Worm (Caenorhabditis elegans) whole organism, L2 larva: Measurements from ENCODE around the gene fbxa-67.

Experiments
- C34F6.9 ChIP-seq: fragments of 150-350 bp; optimal IDR thresholded peaks from 2 replicates; lab custom pipeline; 2014; ENCODE audit warnings: missing biosample characterization, missing genetic modification characterization
- R02D3.7 ChIP-seq: fragments of 150-350 bp; optimal IDR thresholded peaks from 2 replicates; lab custom pipeline; 2014; ENCODE audit warnings: missing biosample characterization, missing genetic modification characterization
- Y55F3AM.14 ChIP-seq: fragments of 200-800 bp; sonication (Bioruptor generic); optimal IDR thresholded peaks from 2 replicates; lab custom pipeline; 2018; ENCODE audit warnings: mild to moderate bottlenecking, missing genetic modification characterization, missing compliant biosample characterization
- ZK546.5 ChIP-seq: sonication (generic microtip); optimal IDR thresholded peaks from 2 replicates; lab custom pipeline; 2017; ENCODE audit warnings: missing biosample characterization, missing genetic modification characterization
- alr-1 ChIP-seq: fragments of 150-350 bp; optimal IDR thresholded peaks from 2 replicates; lab custom pipeline; 2014; ENCODE audit warnings: missing biosample characterization, missing genetic modification characterization
- ama-1 ChIP-seq: fragments of 150-350 bp; optimal IDR thresholded peaks from 2 replicates; lab custom pipeline; 2018; ENCODE audit warnings: inconsistent platforms
- crh-2 ChIP-seq: sonication (generic microtip); optimal IDR thresholded peaks from 2 replicates; lab custom pipeline; 2017; ENCODE audit warnings: missing biosample characterization, missing genetic modification characterization
- egl-27 ChIP-seq: sonication (generic microtip); optimal IDR thresholded peaks from 3 replicates; lab custom pipeline; 2017; ENCODE audit warnings: missing biosample characterization, missing genetic modification reagents, missing genetic modification characterization
- elt-1 ChIP-seq: fragments of 150-350 bp; optimal IDR thresholded peaks from 2 replicates; lab custom pipeline; 2014; ENCODE audit warnings: missing biosample characterization, missing genetic modification characterization
- elt-3 ChIP-seq: sonication (generic microtip); optimal IDR thresholded peaks from 2 replicates; lab custom pipeline; 2017; ENCODE audit warnings: missing biosample characterization, missing genetic modification characterization
- fos-1 ChIP-seq: fragments of 150-350 bp; optimal IDR thresholded peaks from 2 replicates; lab custom pipeline; 2014; ENCODE audit warnings: missing biosample characterization, missing genetic modification characterization
- gmeb-1 ChIP-seq: fragments of 150-350 bp; optimal IDR thresholded peaks from 2 replicates; lab custom pipeline; 2014; ENCODE audit warnings: missing biosample characterization, missing genetic modification characterization
- lin-11 ChIP-seq: fragments of 150-350 bp; sonication (generic microtip); optimal IDR thresholded peaks from 2 replicates; lab custom pipeline; 2014; ENCODE audit warnings: missing biosample characterization, missing genetic modification characterization, inconsistent platforms, mixed read lengths
- lin-39 ChIP-seq: fragments of 150-350 bp; optimal IDR thresholded peaks from 2 replicates; lab custom pipeline; 2014; ENCODE audit warnings: missing biosample characterization, missing genetic modification reagents, missing genetic modification characterization
- mab-5 ChIP-seq: fragments of 150-350 bp; optimal IDR thresholded peaks from 2 replicates; lab custom pipeline; 2014; ENCODE audit warnings: missing biosample characterization, missing genetic modification characterization
- mbf-1 ChIP-seq: sonication (generic microtip); optimal IDR thresholded peaks from 2 replicates; lab custom pipeline; 2017; ENCODE audit warnings: missing biosample characterization, missing genetic modification characterization
- nhr-12 ChIP-seq: fragments of 150-350 bp; optimal IDR thresholded peaks from 2 replicates; lab custom pipeline; 2014; ENCODE audit warnings: missing biosample characterization, missing genetic modification characterization
- nhr-129 ChIP-seq: fragments of 150-350 bp; optimal IDR thresholded peaks from 2 replicates; lab custom pipeline; 2014; ENCODE audit warnings: missing biosample characterization, missing genetic modification characterization
- nhr-25 ChIP-seq: fragments of 150-350 bp; sonication (generic microtip); optimal IDR thresholded peaks from 3 replicates; lab custom pipeline; 2014; ENCODE audit warnings: missing biosample characterization, missing genetic modification characterization
- nhr-6 ChIP-seq: fragments of 150-350 bp; optimal IDR thresholded peaks from 2 replicates; lab custom pipeline; 2014; ENCODE audit warnings: missing biosample characterization, missing genetic modification characterization
- nhr-77 ChIP-seq: fragments of 150-350 bp; optimal IDR thresholded peaks from 2 replicates; lab custom pipeline; 2014; ENCODE audit warnings: missing biosample characterization, missing genetic modification characterization
- sem-4 ChIP-seq: fragments of 150-350 bp; optimal IDR thresholded peaks from 2 replicates; lab custom pipeline; 2014; ENCODE audit warnings: missing biosample characterization, missing genetic modification reagents, missing genetic modification characterization
- sma-3 ChIP-seq: sonication (generic microtip); optimal IDR thresholded peaks from 2 replicates; lab custom pipeline; 2016; ENCODE audit warnings: missing genetic modification reagents, missing genetic modification characterization, missing compliant biosample characterization
- sma-9 ChIP-seq, 2 experiments: fragments of 150-350 bp in 1 of 2; sonication (generic microtip) in 1 of 2; optimal IDR thresholded peaks; 2 replicates each; lab custom pipeline; 2014 to 2016; ENCODE audit warnings: missing genetic modification characterization in 2 of 2, mild to moderate bottlenecking in 1 of 2, missing biosample characterization in 1 of 2, missing compliant biosample characterization in 1 of 2, missing genetic modification reagents in 1 of 2, moderate library complexity in 1 of 2
- snpc-4 ChIP-seq: fragments of 150-350 bp; optimal IDR thresholded peaks from 2 replicates; lab custom pipeline; 2014; ENCODE audit warnings: missing biosample characterization, missing genetic modification characterization
- unc-39 ChIP-seq: fragments of 150-350 bp; optimal IDR thresholded peaks from 2 replicates; lab custom pipeline; 2014; ENCODE audit warnings: missing biosample characterization, missing genetic modification characterization
- zag-1 ChIP-seq: fragments of 150-350 bp; optimal IDR thresholded peaks from 2 replicates; lab custom pipeline; 2014; ENCODE audit warnings: missing biosample characterization, missing genetic modification characterization
- ztf-1 ChIP-seq: fragments of 200-800 bp; sonication (Bioruptor generic); conservative IDR thresholded peaks from 2 replicates; pipeline ENCODE4 v1.3.6; 2022; ENCODE audit warnings: missing genetic modification characterization, missing compliant biosample characterization
- ztf-11 ChIP-seq: sonication (generic microtip); optimal IDR thresholded peaks from 2 replicates; lab custom pipeline; 2017; ENCODE audit warnings: missing biosample characterization, missing genetic modification characterization

Gene fbxa-67

ce11 chrIII:978889-979288 lies 28.4 kb upstream of the fbxa-67 start:
- TF ChIP-seq snpc-4 (no peak), nhr-129 (no peak), sma-9 (GFP tag; optimal IDR thresholded peaks at IDR 0.05; lab: Kevin White, UChicago) (no peak), sma-9 (tag; optimal IDR thresholded peaks at IDR 0.05; lab: Kevin White, UChicago) (no peak), nhr-77 (no peak), lin-39 (tag; lab: Kevin White, UChicago) (no peak)
- TF ChIP-seq, all 48 proteins: peak for 0

ce11 chrIII:970928-971327 lies 20.5 kb upstream of the fbxa-67 start:
- TF ChIP-seq sma-9 (GFP tag; optimal IDR thresholded peaks at IDR 0.05; lab: Kevin White, UChicago) (no peak), sma-9 (tag; optimal IDR thresholded peaks at IDR 0.05; lab: Kevin White, UChicago) (no peak), crh-2 (tag; lab: Kevin White, UChicago) (no peak), snpc-4 (no peak), nhr-129 (no peak), ztf-1 (GFP tag; lab: Robert Waterston, UW) (no peak), R02D3.7 (tag; lab: Kevin White, UChicago) (no peak), sem-4 (tag; lab: Kevin White, UChicago) (no peak), mab-5 (tag; lab: Kevin White, UChicago) (no peak), ztf-11 (tag; lab: Kevin White, UChicago) (no peak), nhr-25 (tag; lab: Kevin White, UChicago) (no peak)
- TF ChIP-seq, all 48 proteins: peak for 0

ce11 chrIII:966259-966658 lies 15.8 kb upstream of the fbxa-67 start:
- no peak for TF ChIP-seq crh-2 (tag; lab: Kevin White, UChicago)
- no peak for TF ChIP-seq egl-27
- no peak for TF ChIP-seq snpc-4
- no peak for TF ChIP-seq lin-11 (tag; lab: Kevin White, UChicago)
- TF ChIP-seq unc-39 = no peak

ce11 chrIII:964637-965036 lies 14.2 kb upstream of the fbxa-67 start:
- no peak for TF ChIP-seq gmeb-1 (tag; lab: Kevin White, UChicago)
- TF ChIP-seq ama-1 (lab: Kevin White, UChicago) = no peak
- TF ChIP-seq elt-1 (tag; lab: Kevin White, UChicago) = no peak
- TF ChIP-seq nhr-12 (tag; lab: Kevin White, UChicago) = no peak
- TF ChIP-seq mab-5 (tag; lab: Kevin White, UChicago) = no peak
- TF ChIP-seq C34F6.9 (tag; lab: Kevin White, UChicago) = no peak
- no peak for TF ChIP-seq alr-1 (tag; lab: Kevin White, UChicago)
- no peak for TF ChIP-seq sma-3 (GFP tag; lab: Kevin White, UChicago)
- no peak for TF ChIP-seq ZK546.5 (tag; lab: Kevin White, UChicago)
- no peak for TF ChIP-seq mbf-1 (tag; lab: Kevin White, UChicago)

ce11 chrIII:961948-962347 lies 11.5 kb upstream of the fbxa-67 start, which contains the start of gene fbxa-51:
TSS of gene fbxa-51 (plus strand) at chrIII:962269.
- peak; percentile 35 for TF ChIP-seq fos-1 (tag; lab: Kevin White, UChicago)
- no peak for TF ChIP-seq alr-1 (tag; lab: Kevin White, UChicago)
- no peak for TF ChIP-seq nhr-6 (tag; lab: Kevin White, UChicago)
- no peak for TF ChIP-seq elt-3 (tag; lab: Kevin White, UChicago)
- no peak for TF ChIP-seq nhr-25 (tag; lab: Kevin White, UChicago)
- TF ChIP-seq sma-3 (GFP tag; lab: Kevin White, UChicago) = no peak
- TF ChIP-seq, all 48 proteins: peak for 1

- no peak for TF ChIP-seq zag-1 (tag; lab: Kevin White, UChicago)
- TF ChIP-seq fos-1 (tag; lab: Kevin White, UChicago) = peak; percentile 84
- TF ChIP-seq Y55F3AM.14 (GFP tag; lab: Kevin White, UChicago) = no peak
- peak; percentile 9 for TF ChIP-seq gmeb-1 (tag; lab: Kevin White, UChicago)
- TF ChIP-seq lin-39 (tag; lab: Kevin White, UChicago) = no peak
Measured at ce11 chrIII:955981-956380, 5.5 kb upstream of the fbxa-67 start, which contains the start of gene fbxa-54. TSS of gene fbxa-54 (plus strand) at chrIII:956334.

ce11 chrIII:954553-954952 lies 4.1 kb upstream of the fbxa-67 start, which contains the start of the genes T12B5.15 and T12B5.14:
TSS of gene T12B5.15 (minus strand) at chrIII:954653.
TSS of gene T12B5.14 (plus strand) at chrIII:954873.
- no peak for TF ChIP-seq unc-39
